Fruit fly (Drosophila melanogaster) whole organism, wandering third instar larva: ENCODE measurements around the gene CG6709.

ENCODE experiments used
- CG32264 ChIP-seq: fragments of 200-800 bp; sonication (Bioruptor generic); optimal IDR thresholded peaks from 2 replicates; lab custom pipeline; 2016; ENCODE audit warnings: missing biosample characterization, missing genetic modification characterization
- CrebA ChIP-seq: fragments of 200-800 bp; sonication (Bioruptor generic); optimal IDR thresholded peaks from 2 replicates; lab custom pipeline; 2016; ENCODE audit warnings: missing biosample characterization, mild to moderate bottlenecking, missing genetic modification characterization, borderline replicate concordance
- Hr78 ChIP-seq: fragments of >200 bp; optimal IDR thresholded peaks from 2 replicates; lab custom pipeline; 2017; ENCODE audit warnings: missing biosample characterization, missing genetic modification characterization
- Hr83 ChIP-seq: fragments of 200-300 bp; sonication (Bioruptor generic); optimal IDR thresholded peaks from 2 replicates; lab custom pipeline; 2016; ENCODE audit warnings: missing biosample characterization, mild to moderate bottlenecking, missing genetic modification characterization, moderate library complexity; ENCODE audit not compliant: poor library complexity, severe bottlenecking
- Rel ChIP-seq, 2 experiments: fragments of 200-800 bp; sonication (Bioruptor generic) in 1 of 2; optimal IDR thresholded peaks; 2 replicates in 1 of 2; 3 replicates in 1 of 2; lab custom pipeline; 2016 to 2019; ENCODE audit warnings: mild to moderate bottlenecking in 2 of 2, missing biosample characterization in 2 of 2, missing genetic modification characterization in 2 of 2, moderate library complexity in 1 of 2
- Vsx2 ChIP-seq: fragments of 200-300, 225-300 bp; sonication (Bioruptor generic); optimal IDR thresholded peaks from 2 replicates; lab custom pipeline; 2018; ENCODE audit warnings: missing biosample characterization, missing genetic modification characterization; ENCODE audit not compliant: partially characterized antibody
- dmrt93B ChIP-seq: fragments of 200-800 bp; sonication (Bioruptor generic); optimal IDR thresholded peaks from 2 replicates; lab custom pipeline; 2018; ENCODE audit warnings: missing biosample characterization, mild to moderate bottlenecking, missing genetic modification characterization
- dsf ChIP-seq: sonication (Bioruptor generic); optimal IDR thresholded peaks from 2 replicates; lab custom pipeline; 2016; ENCODE audit warnings: missing biosample characterization, missing genetic modification characterization, borderline replicate concordance
- sv ChIP-seq: fragments of 200-800 bp; sonication (Bioruptor generic); optimal IDR thresholded peaks from 3 replicates; lab custom pipeline; 2016; ENCODE audit warnings: missing biosample characterization, missing genetic modification characterization

Gene CG6709

DNA sequence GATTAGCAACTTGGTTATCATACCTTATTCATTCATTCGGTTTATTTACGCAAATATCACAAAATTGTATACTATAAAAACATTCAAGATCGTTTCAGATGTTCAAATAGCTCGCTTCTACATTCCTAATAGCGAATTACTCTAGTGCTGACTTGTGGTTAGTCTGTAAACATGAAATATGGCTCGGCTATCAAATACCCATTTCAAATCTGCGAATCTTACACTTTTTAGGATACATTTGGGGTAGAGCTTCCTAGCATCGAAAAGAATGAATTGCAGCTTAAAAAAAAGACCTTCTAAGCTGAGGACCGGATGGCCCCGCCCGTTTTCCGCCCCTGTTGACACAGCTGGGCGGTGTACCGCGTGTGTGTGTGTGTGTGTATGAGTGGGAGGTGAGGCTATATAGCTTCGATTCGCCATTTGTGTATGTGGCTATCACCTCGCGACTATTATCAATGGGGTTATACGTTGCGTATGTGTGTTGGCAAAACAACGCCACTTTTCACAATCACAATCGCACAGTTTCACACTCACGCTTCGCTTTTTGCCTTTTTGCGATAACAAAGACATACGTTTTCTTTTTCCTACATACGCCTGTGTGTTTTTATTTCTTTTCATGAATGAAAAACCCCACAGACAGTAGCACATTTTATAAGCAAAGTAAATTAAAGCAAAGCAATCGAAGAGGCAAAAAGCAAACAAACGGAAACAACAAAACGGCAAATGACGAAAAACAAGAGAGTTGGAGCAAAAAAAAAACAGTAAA is 47.8 kb downstream of the CG6709 start:
- TF ChIP-seq dsf (GFP tag; lab: Kevin White, UChicago): no peak
- no peak for TF ChIP-seq Hr78
- no peak for TF ChIP-seq Rel (GFP tag; optimal IDR thresholded peaks at IDR 0.05; lab: Kevin White, UChicago)
- TF ChIP-seq Rel (tag; optimal IDR thresholded peaks at IDR 0.05; lab: Kevin White, UChicago): peak; percentile 89
- TF ChIP-seq dmrt93B: no peak
- TF ChIP-seq Hr83: no peak
- no peak for TF ChIP-seq Vsx2
- TF ChIP-seq CG32264: no peak

- no peak for TF ChIP-seq CrebA (GFP tag; lab: Kevin White, UChicago)
- TF ChIP-seq Rel (GFP tag; optimal IDR thresholded peaks at IDR 0.05; lab: Kevin White, UChicago): no peak
- TF ChIP-seq Rel (tag; optimal IDR thresholded peaks at IDR 0.05; lab: Kevin White, UChicago): peak; percentile 21
- TF ChIP-seq sv (GFP tag; lab: Kevin White, UChicago): peak; percentile 11
Observed at dm6 chr3L:9845980-9846538, 48.5 kb downstream of the CG6709 start.
